Worm (Caenorhabditis elegans) whole organism, L1 larva: ENCODE measurements around the gene B0507.7.

ENCODE experiments used
- C34B4.2 ChIP-seq: sonication (generic microtip); optimal IDR thresholded peaks from 2 replicates; lab custom pipeline; 2017; ENCODE audit warnings: mild to moderate bottlenecking, missing genetic modification characterization, missing compliant biosample characterization
- Y116A8C.19 ChIP-seq: sonication (generic microtip); optimal IDR thresholded peaks from 2 replicates; lab custom pipeline; 2016; ENCODE audit warnings: missing compliant biosample characterization, missing genetic modification characterization, borderline replicate concordance
- aha-1 ChIP-seq: fragments of 150-350 bp; optimal IDR thresholded peaks from 2 replicates; lab custom pipeline; 2014; ENCODE audit warnings: missing biosample characterization, missing genetic modification characterization
- alr-1 ChIP-seq: fragments of 200-800 bp; sonication (Bioruptor generic); optimal IDR thresholded peaks from 2 replicates; lab custom pipeline; 2018; ENCODE audit warnings: borderline replicate concordance, mild to moderate bottlenecking, missing genetic modification characterization, missing compliant biosample characterization
- blmp-1 ChIP-seq: fragments of 150-350 bp; optimal IDR thresholded peaks from 2 replicates; lab custom pipeline; 2014; ENCODE audit warnings: missing biosample characterization, missing genetic modification characterization
- ceh-8 ChIP-seq: fragments of 200-800 bp; sonication (Bioruptor generic); optimal IDR thresholded peaks from 2 replicates; lab custom pipeline; 2018; ENCODE audit warnings: mild to moderate bottlenecking, missing genetic modification characterization, moderate library complexity, missing compliant biosample characterization
- ceh-88 ChIP-seq: fragments of 200-800 bp; sonication (Bioruptor generic); IDR thresholded peaks from 2 replicates; pipeline ENCODE4 v1.3.6; 2022; ENCODE audit warnings: missing genetic modification characterization, missing compliant biosample characterization
- ceh-90 ChIP-seq: sonication (generic microtip); optimal IDR thresholded peaks from 2 replicates; lab custom pipeline; 2016; ENCODE audit warnings: missing genetic modification characterization, missing compliant biosample characterization
- efl-1 ChIP-seq, 4 experiments: fragments of 150-350 bp; optimal IDR thresholded peaks in 3 of 4; peaks in 1 of 4; 1 replicate in 1 of 4; 2 replicates in 3 of 4; lab custom pipeline; 2014; ENCODE audit warnings: missing biosample characterization in 2 of 4, missing genetic modification characterization in 2 of 4, missing genetic modification reagents in 2 of 4
- efl-3 ChIP-seq: fragments of 200-800 bp; sonication (Bioruptor generic); optimal IDR thresholded peaks from 2 replicates; lab custom pipeline; 2018; ENCODE audit warnings: mild to moderate bottlenecking, missing genetic modification characterization, missing compliant biosample characterization
- egl-13 ChIP-seq: sonication (generic microtip); optimal IDR thresholded peaks from 2 replicates; lab custom pipeline; 2016; ENCODE audit warnings: missing genotype, missing genetic modification reagents, missing genetic modification characterization, missing compliant biosample characterization
- egl-27 ChIP-seq, 2 experiments: fragments of 150-350 bp in 1 of 2; sonication (generic microtip); optimal IDR thresholded peaks; 3 replicates each; lab custom pipeline; 2017 to 2018; ENCODE audit warnings: missing biosample characterization in 2 of 2, missing genetic modification characterization in 2 of 2, missing genetic modification reagents in 2 of 2
- elt-2 ChIP-seq: sonication (generic microtip); optimal IDR thresholded peaks from 2 replicates; lab custom pipeline; 2016; ENCODE audit warnings: missing genetic modification characterization, mild to moderate bottlenecking, inconsistent platforms, missing compliant biosample characterization, missing genetic modification reagents
- ets-5 ChIP-seq: fragments of 200-800 bp; sonication (Bioruptor generic); IDR thresholded peaks from 2 replicates; pipeline ENCODE4 v1.3.6; 2022; ENCODE audit warnings: missing genetic modification characterization, missing compliant biosample characterization
- fos-1 ChIP-seq: fragments of 150-350 bp; optimal IDR thresholded peaks from 2 replicates; lab custom pipeline; 2014; ENCODE audit warnings: missing biosample characterization, missing genetic modification characterization
- grh-1 ChIP-seq: fragments of 200-800 bp; sonication (Bioruptor generic); IDR thresholded peaks from 2 replicates; pipeline ENCODE4 v1.3.6; 2022; ENCODE audit warnings: missing genetic modification reagents, missing genetic modification characterization, missing compliant biosample characterization
- hlh-17 ChIP-seq: fragments of 200-800 bp; sonication (Bioruptor generic); optimal IDR thresholded peaks from 2 replicates; lab custom pipeline; 2018; ENCODE audit warnings: missing genetic modification characterization, mild to moderate bottlenecking, missing compliant biosample characterization, moderate library complexity, borderline replicate concordance
- jun-1 ChIP-seq: fragments of 150-350 bp; optimal IDR thresholded peaks from 2 replicates; lab custom pipeline; 2014; ENCODE audit warnings: missing biosample characterization, missing genetic modification reagents, missing genetic modification characterization
- lin-13 ChIP-seq: fragments of 150-350 bp; optimal IDR thresholded peaks from 2 replicates; lab custom pipeline; 2014; ENCODE audit warnings: missing biosample characterization, missing genetic modification reagents, missing genetic modification characterization
- lin-14 ChIP-seq: fragments of 200-800 bp; sonication (Bioruptor generic); optimal IDR thresholded peaks from 2 replicates; lab custom pipeline; 2018; ENCODE audit warnings: mild to moderate bottlenecking, missing genetic modification characterization, moderate library complexity, missing compliant biosample characterization
- lin-15B ChIP-seq: fragments of 150-350 bp; sonication (generic microtip); optimal IDR thresholded peaks from 3 replicates; lab custom pipeline; 2014; ENCODE audit warnings: missing biosample characterization, missing genetic modification characterization
- lir-3 ChIP-seq: sonication (generic microtip); optimal IDR thresholded peaks from 2 replicates; lab custom pipeline; 2016; ENCODE audit warnings: mild to moderate bottlenecking, missing genetic modification characterization, moderate library complexity, missing compliant biosample characterization; ENCODE audit not compliant: poor library complexity
- mdl-1 ChIP-seq, 2 experiments: fragments of 150-350 bp; optimal IDR thresholded peaks; 2 replicates each; lab custom pipeline; 2014 to 2017; ENCODE audit warnings: missing biosample characterization in 2 of 2, missing genetic modification characterization in 2 of 2, inconsistent platforms in 1 of 2
- nhr-11 ChIP-seq: fragments of 150-350 bp; optimal IDR thresholded peaks from 2 replicates; lab custom pipeline; 2014; ENCODE audit warnings: missing biosample characterization, missing genetic modification characterization
- nhr-19 ChIP-seq: fragments of 200-800 bp; sonication (Bioruptor generic); conservative IDR thresholded peaks from 2 replicates; pipeline ENCODE4 v1.3.6; 2022; ENCODE audit warnings: missing genetic modification characterization, missing compliant biosample characterization
- nhr-237 ChIP-seq: fragments of 150-350 bp; optimal IDR thresholded peaks from 2 replicates; lab custom pipeline; 2014; ENCODE audit warnings: missing biosample characterization, missing genetic modification characterization
- nhr-28 ChIP-seq: fragments of 150-350 bp; optimal IDR thresholded peaks from 2 replicates; lab custom pipeline; 2014; ENCODE audit warnings: missing biosample characterization, missing genetic modification characterization
- nhr-85 ChIP-seq: sonication (generic microtip); peaks from one replicate; lab custom pipeline; 2016; ENCODE audit warnings: missing genetic modification characterization, inconsistent platforms, missing compliant biosample characterization
- pqm-1 ChIP-seq: sonication (generic microtip); optimal IDR thresholded peaks from 3 replicates; lab custom pipeline; 2017; ENCODE audit warnings: missing biosample characterization, missing genetic modification characterization
- skn-1 ChIP-seq: fragments of 150-350 bp; optimal IDR thresholded peaks from 2 replicates; lab custom pipeline; 2014; ENCODE audit warnings: missing biosample characterization, missing genetic modification characterization
- sox-4 ChIP-seq: sonication (generic microtip); optimal IDR thresholded peaks from 2 replicates; lab custom pipeline; 2016; ENCODE audit warnings: missing genetic modification characterization, missing compliant biosample characterization
- tbx-2 ChIP-seq: sonication (generic microtip); optimal IDR thresholded peaks from 2 replicates; lab custom pipeline; 2016; ENCODE audit warnings: missing genetic modification characterization, missing compliant biosample characterization
- tlp-1 ChIP-seq: fragments of 150-350 bp; optimal IDR thresholded peaks from 2 replicates; lab custom pipeline; 2014; ENCODE audit warnings: missing biosample characterization, missing genetic modification characterization
- unc-130 ChIP-seq: fragments of 150-350 bp; optimal IDR thresholded peaks from 2 replicates; lab custom pipeline; 2017; ENCODE audit warnings: missing biosample characterization, missing genetic modification characterization, inconsistent platforms
- unc-62 ChIP-seq: fragments of 150-350 bp; optimal IDR thresholded peaks from 2 replicates; lab custom pipeline; 2014; ENCODE audit warnings: missing biosample characterization, missing genetic modification reagents, missing genetic modification characterization
- unc-98 ChIP-seq: fragments of 200-800 bp; sonication (Bioruptor generic); IDR thresholded peaks from 2 replicates; pipeline ENCODE4 v1.3.6; 2022; ENCODE audit warnings: missing genetic modification characterization, missing compliant biosample characterization
- zag-1 ChIP-seq: fragments of 150-350 bp; optimal IDR thresholded peaks from 2 replicates; lab custom pipeline; 2014; ENCODE audit warnings: missing biosample characterization, missing genetic modification characterization

The B0507.7 gene

DNA sequence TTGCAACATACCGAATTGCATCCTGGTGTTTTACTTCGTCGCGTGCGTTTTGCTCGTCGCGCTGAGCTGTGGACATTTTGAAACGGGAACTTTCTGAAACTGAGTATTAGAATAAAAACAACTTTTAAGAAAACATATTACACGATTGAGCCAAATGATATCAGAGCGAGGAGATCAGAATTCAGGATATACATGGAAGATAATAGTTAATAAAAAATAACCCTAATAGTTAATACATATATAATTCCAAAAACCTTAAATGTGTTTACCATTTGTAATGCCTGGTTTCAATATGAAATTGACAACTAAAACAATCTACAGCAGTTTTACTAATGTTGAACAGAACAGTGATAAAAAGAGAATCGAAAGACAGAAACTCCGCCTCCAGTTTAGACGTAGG, 4.3 kb upstream of the B0507.7 start, which contains the start of gene B0507.8:
TSS of gene B0507.8 (minus strand) at position 101 of the 400 bp plus-strand sequence.
- TF ChIP-seq elt-2 (no peak), egl-27 (tag; optimal IDR thresholded peaks at IDR 0.05; lab: Kevin White, UChicago) (no peak), Y116A8C.19 (tag; lab: Kevin White, UChicago) (no peak), aha-1 (tag; lab: Kevin White, UChicago) (no peak), nhr-28 (no peak), ceh-88 (GFP tag; lab: Robert Waterston, UW) (no peak), lin-15B (tag; lab: Kevin White, UChicago) (no peak), ets-5 (GFP tag; lab: Robert Waterston, UW) (no peak), grh-1 (GFP tag; lab: Robert Waterston, UW) (no peak), tlp-1 (no peak)

DNA sequence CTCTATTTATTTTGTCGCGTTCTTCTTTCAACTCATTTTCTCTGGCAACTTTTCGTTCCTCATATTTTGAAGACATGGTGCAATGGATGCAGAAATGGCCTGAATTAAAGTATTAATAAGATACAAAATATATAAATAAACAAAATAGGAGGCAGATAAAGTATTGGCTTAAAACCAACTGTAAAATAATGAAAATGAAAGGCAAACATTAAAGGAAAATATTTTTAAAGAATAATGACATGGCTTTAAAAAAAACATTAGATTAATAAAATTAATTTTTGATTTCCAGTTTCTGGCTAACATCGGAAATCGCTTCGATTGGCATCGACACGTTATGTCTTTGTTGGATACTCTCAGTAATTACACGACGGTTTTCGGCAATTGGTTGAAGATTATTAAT, 1.9 kb upstream of the B0507.7 start, which contains the start of gene ddn-1:
TSS of gene ddn-1 (minus strand) at position 101 of the 400 bp plus-strand sequence.
- TF ChIP-seq blmp-1 (no peak), tbx-2 (tag; lab: Kevin White, UChicago) (no peak), unc-130 (no peak), hlh-17 (GFP tag; lab: Kevin White, UChicago) (no peak), grh-1 (GFP tag; lab: Robert Waterston, UW) (no peak), sox-4 (tag; lab: Kevin White, UChicago) (no peak), unc-98 (no peak), jun-1 (no peak), C34B4.2 (no peak), alr-1 (no peak), mdl-1 (tag; optimal IDR thresholded peaks at IDR 0.05; lab: Kevin White, UChicago) (no peak), efl-3 (GFP tag; lab: Kevin White, UChicago) (no peak), lin-14 (GFP tag; lab: Kevin White, UChicago) (no peak), Y116A8C.19 (tag; lab: Kevin White, UChicago) (no peak), zag-1 (tag; lab: Kevin White, UChicago) (no peak), ceh-90 (tag; lab: Kevin White, UChicago) (no peak), nhr-85 (no peak), skn-1 (no peak)

DNA sequence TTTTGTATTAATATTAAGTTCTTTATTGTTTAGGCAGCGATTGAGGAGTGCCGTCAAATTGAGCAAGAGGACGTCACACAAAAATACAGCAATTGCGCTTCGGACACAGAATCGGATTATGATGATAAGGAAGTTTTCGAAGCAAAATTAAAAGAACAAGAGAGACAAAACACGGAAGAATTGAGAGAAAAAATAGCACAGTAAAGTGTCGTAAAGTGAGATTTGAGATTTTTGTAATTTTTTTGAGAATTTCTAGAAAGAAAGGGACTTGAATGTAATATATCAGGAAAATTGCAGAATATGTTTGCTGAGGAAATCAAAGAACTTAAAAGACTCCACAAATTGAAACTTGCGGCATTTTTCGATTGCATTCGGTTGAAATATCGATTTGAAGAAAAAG, 3.8 kb downstream of the B0507.7 start, which contains the start of gene B0507.4:
TSS of gene B0507.4 (plus strand) at position 301 of the 400 bp plus-strand sequence.
- TF ChIP-seq pqm-1 (tag; lab: Kevin White, UChicago) (no peak), nhr-19 (GFP tag; lab: Robert Waterston, UW) (no peak), unc-62 (GFP tag; lab: Kevin White, UChicago) (no peak), nhr-11 (tag; lab: Kevin White, UChicago) (no peak), nhr-237 (no peak), ets-5 (GFP tag; lab: Robert Waterston, UW) (no peak), lir-3 (tag; lab: Kevin White, UChicago) (no peak), hlh-17 (GFP tag; lab: Kevin White, UChicago) (no peak), ceh-8 (GFP tag; lab: Kevin White, UChicago) (no peak), lin-13 (GFP tag; lab: Kevin White, UChicago) (no peak), egl-13 (tag; lab: Kevin White, UChicago) (no peak), lin-15B (tag; lab: Kevin White, UChicago) (no peak)

ce11 chrV:8753395-8753794, 5.1 kb downstream of the B0507.7 start, which contains the start of gene B0507.5:
Gene B0507.5, plus strand, starts transcription at chrV:8753695.
- no peak for TF ChIP-seq fos-1 (tag; lab: Kevin White, UChicago)
- no peak for TF ChIP-seq ceh-90 (tag; lab: Kevin White, UChicago)
- TF ChIP-seq efl-1 (optimal IDR thresholded peaks at IDR 0.05; lab: Kevin White, UChicago) = no peak
- no peak for TF ChIP-seq efl-1 (GFP tag; optimal IDR thresholded peaks at IDR 0.05 in 1 of 2; lab: Kevin White, UChicago)
- no peak for TF ChIP-seq unc-130
